Worm (Caenorhabditis elegans) whole organism, L1 larva: Measurements from ENCODE around the gene hpo-7.

Experiments used
- ama-1 ChIP-seq: fragments of 150-350 bp; optimal IDR thresholded peaks from 2 replicates; lab custom pipeline; 2014
- ceh-63 ChIP-seq: fragments of 200-800 bp; sonication (Bioruptor generic); optimal IDR thresholded peaks from 2 replicates; lab custom pipeline; 2018; ENCODE audit warnings: mild to moderate bottlenecking, missing genetic modification characterization, missing compliant biosample characterization
- ceh-88 ChIP-seq: fragments of 200-800 bp; sonication (Bioruptor generic); IDR thresholded peaks from 2 replicates; pipeline ENCODE4 v1.3.6; 2022; ENCODE audit warnings: missing genetic modification characterization, missing compliant biosample characterization
- lir-3 ChIP-seq: sonication (generic microtip); optimal IDR thresholded peaks from 2 replicates; lab custom pipeline; 2016; ENCODE audit warnings: mild to moderate bottlenecking, missing genetic modification characterization, moderate library complexity, missing compliant biosample characterization; ENCODE audit not compliant: poor library complexity
- nhr-12 ChIP-seq: sonication (generic microtip); optimal IDR thresholded peaks from 2 replicates; lab custom pipeline; 2017; ENCODE audit warnings: missing biosample characterization, missing genetic modification characterization
- unc-86 ChIP-seq: sonication (generic microtip); optimal IDR thresholded peaks from 2 replicates; lab custom pipeline; 2016; ENCODE audit warnings: missing genetic modification characterization, missing compliant biosample characterization
- ztf-11 ChIP-seq, 2 experiments: sonication (generic microtip); optimal IDR thresholded peaks; 2 replicates each; lab custom pipeline; 2016 to 2017; ENCODE audit warnings: missing genetic modification characterization in 2 of 2, missing biosample characterization in 1 of 2, missing compliant biosample characterization in 1 of 2

DNA sequence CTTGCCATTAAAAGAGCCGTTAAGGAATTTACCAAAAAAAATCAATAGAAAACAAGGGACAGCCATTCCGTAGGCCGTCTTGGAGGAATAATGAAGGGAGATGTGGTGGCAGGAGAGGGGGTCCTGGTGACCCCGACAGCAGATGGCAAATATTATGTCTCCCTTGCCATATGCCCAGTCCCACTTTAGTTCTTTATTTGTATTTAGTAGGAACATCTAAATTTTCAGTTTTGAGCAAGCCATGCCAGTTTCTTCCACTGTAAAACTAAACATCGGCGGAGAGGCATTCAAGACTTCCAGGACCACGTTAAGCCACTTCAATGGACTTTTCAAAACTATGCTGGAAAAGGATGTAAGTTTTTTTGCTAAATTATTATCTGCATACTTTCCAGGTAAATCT is 1.7 kb upstream of the hpo-7 start, which contains the start of gene C40A11.4:
- TF ChIP-seq lir-3 (tag; lab: Kevin White, UChicago): no peak
- TF ChIP-seq ztf-11 (tag; optimal IDR thresholded peaks at IDR 0.05; lab: Kevin White, UChicago): no peak
- TF ChIP-seq ceh-63 (GFP tag; lab: Kevin White, UChicago): no peak
- TF ChIP-seq ceh-88: no peak
- TF ChIP-seq nhr-12 (tag; lab: Kevin White, UChicago): no peak
- no peak for TF ChIP-seq ama-1 (lab: Kevin White, UChicago)
- TF ChIP-seq unc-86 (tag; lab: Kevin White, UChicago): no peak
